Worm (Caenorhabditis elegans): ENCODE measurements around the gene F46C8.3.

F46C8.3 gene

DNA sequence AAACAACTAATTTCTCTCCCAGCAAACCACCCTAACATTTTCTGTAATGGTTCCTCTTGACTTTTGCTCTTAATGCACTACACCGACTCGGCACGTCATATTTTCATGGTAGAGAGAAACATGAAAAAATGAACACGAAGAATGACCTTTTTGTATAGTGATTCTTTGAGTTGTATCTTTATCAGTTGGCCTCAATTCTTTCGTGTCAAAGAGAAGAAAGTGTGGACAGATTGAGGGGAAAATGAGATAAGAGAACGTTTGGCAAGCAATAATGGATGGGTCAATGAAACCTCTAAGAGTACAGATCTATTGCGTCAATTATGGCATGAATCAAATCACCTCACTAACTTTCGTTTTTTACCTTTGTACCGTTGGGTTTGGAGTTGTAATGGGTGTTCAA is 50.6 kb downstream of the F46C8.3 start:
- TF ChIP-seq nhr-80 (tag; optimal IDR thresholded peaks at IDR 0.05) (peak; percentile 94), ets-4 (GFP tag; optimal IDR thresholded peaks at IDR 0.05) (peak; percentile 24), aptf-3 (GFP tag; IDR thresholded peaks at IDR 0.05) (no peak), let-607 (tag; optimal IDR thresholded peaks at IDR 0.05) (peak in 1 of 2 experiments; percentile 23), athp-1 (tag; optimal IDR thresholded peaks at IDR 0.05) (no peak), madf-3 (GFP tag; IDR thresholded peaks at IDR 0.05) (no peak), mxl-1 (tag; optimal IDR thresholded peaks at IDR 0.05) (no peak), lin-40 (tag; optimal IDR thresholded peaks at IDR 0.05) (no peak), ceh-58 (GFP tag; IDR thresholded peaks at IDR 0.05) (no peak), C17E4.6 (GFP tag; IDR thresholded peaks at IDR 0.05) (no peak), Y95B8A.8 (GFP tag; IDR thresholded peaks at IDR 0.05) (no peak), attf-5 (GFP tag; optimal IDR thresholded peaks at IDR 0.05) (no peak), lsy-27 (tag; optimal IDR thresholded peaks at IDR 0.05; ENCODE audit: borderline replicate concordance, insufficient read depth) (no peak), Y53G8AR.9 (GFP tag; conservative IDR thresholded peaks at IDR 0.05) (no peak), hmg-1.2 (GFP tag; IDR thresholded peaks at IDR 0.05) (no peak), C06A6.2 (GFP tag; conservative IDR thresholded peaks at IDR 0.05) (no peak), somi-1 (GFP tag; optimal IDR thresholded peaks at IDR 0.05) (no peak), egrh-3 (GFP tag; IDR thresholded peaks at IDR 0.05) (no peak), lag-1 (GFP tag; IDR thresholded peaks at IDR 0.05) (no peak), mel-28 (tag; optimal IDR thresholded peaks at IDR 0.05; ENCODE audit: borderline replicate concordance) (no peak), cebp-2 (GFP tag; IDR thresholded peaks at IDR 0.05) (no peak), hlh-26 (GFP tag; conservative IDR thresholded peaks at IDR 0.05) (no peak), tbp1 (GFP tag; optimal IDR thresholded peaks at IDR 0.05) (no peak), hlh-12 (tag; optimal IDR thresholded peaks at IDR 0.05) (no peak), nhr-90 (tag; optimal IDR thresholded peaks at IDR 0.05) (no peak), lsl-1 (GFP tag; optimal IDR thresholded peaks at IDR 0.05) (no peak), mcd-1 (GFP tag; IDR thresholded peaks at IDR 0.05) (no peak), cebp-1 (GFP tag; IDR thresholded peaks at IDR 0.05) (no peak), cebp-1 (tag; optimal IDR thresholded peaks at IDR 0.05) (peak; percentile 22)
